Worm (Caenorhabditis elegans): ENCODE data around the gene flad-1.

- TF ChIP-seq ZK185.1 (tag; optimal IDR thresholded peaks at IDR 0.05; ENCODE audit: poor library complexity, severe bottlenecking) (peak; percentile 34), zim-3 (tag; optimal IDR thresholded peaks at IDR 0.05) (no peak), hmg-20 (GFP tag; IDR thresholded peaks at IDR 0.05) (no peak), madf-6 (GFP tag; IDR thresholded peaks at IDR 0.05) (0 out of 2 replicates have a peak, but pooled peaks have one; percentile 7), zfh-2 (GFP tag; conservative IDR thresholded peaks at IDR 0.05) (no peak), sdz-38 (tag; optimal IDR thresholded peaks at IDR 0.05) (no peak), F23B12.7 (tag; optimal IDR thresholded peaks at IDR 0.05; ENCODE audit: insufficient read depth) (no peak), let-607 (tag; optimal IDR thresholded peaks at IDR 0.05) (peak; percentile 13 to 26), sptf-2 (GFP tag; optimal IDR thresholded peaks at IDR 0.05) (no peak), sea-2 (GFP tag; IDR thresholded peaks at IDR 0.05) (no peak), F37B4.10 (GFP tag; IDR thresholded peaks at IDR 0.05) (no peak), lin-26 (GFP tag; IDR thresholded peaks at IDR 0.05) (peak; percentile 14; the same call in 1 of the 2 replicates), unc-62 (GFP tag; optimal IDR thresholded peaks at IDR 0.05) (no peak)
These were observed 6.3 kb upstream of the flad-1 start for ce11 chrII:9937611-9938010.
